Fruit fly (Drosophila melanogaster) whole organism, embryonic: ENCODE data around the gene HIPP1.

Experiments used
- CG15514 ChIP-seq: fragments of 200-800 bp; sonication (Bioruptor generic); optimal IDR thresholded peaks from 3 replicates; lab custom pipeline; 2017; ENCODE audit warnings: missing biosample characterization, missing genetic modification characterization, mild to moderate bottlenecking, moderate library complexity, missing genetic modification reagents
- CG2889 ChIP-seq: fragments of 200-800 bp; sonication (Bioruptor generic); IDR thresholded peaks from 3 replicates; pipeline ENCODE4 v1.3.6; 2022; ENCODE audit warnings: missing biosample characterization, missing genetic modification characterization
- Dad ChIP-seq: fragments of 200-800 bp; sonication (Bioruptor generic); optimal IDR thresholded peaks from 3 replicates; lab custom pipeline; 2016; ENCODE audit warnings: missing biosample characterization, missing genetic modification characterization
- Mrtf ChIP-seq: fragments of 200-800 bp; sonication (Bioruptor generic); IDR thresholded peaks from 3 replicates; pipeline ENCODE4 v1.3.6; 2022; ENCODE audit warnings: missing biosample characterization, missing genetic modification characterization
- bsh ChIP-seq, 2 experiments: fragments of 200-800 bp; sonication (Bioruptor generic); optimal IDR thresholded peaks; 2 replicates each; lab custom pipeline; 2017 to 2018; ENCODE audit warnings: mild to moderate bottlenecking in 2 of 2, missing biosample characterization in 2 of 2, missing genetic modification characterization in 2 of 2, moderate library complexity in 1 of 2
- en ChIP-seq: fragments of 200-800 bp; sonication (Bioruptor generic); optimal IDR thresholded peaks from 2 replicates; lab custom pipeline; 2016; ENCODE audit warnings: missing biosample characterization, missing genetic modification characterization
- inv ChIP-seq: fragments of 200-800 bp; sonication (Bioruptor generic); IDR thresholded peaks from 2 replicates; pipeline ENCODE4 v1.3.6; 2022; ENCODE audit warnings: missing biosample characterization, missing genetic modification characterization; ENCODE audit not compliant: partially characterized antibody
- nom ChIP-seq: fragments of 200-800 bp; sonication (Bioruptor generic); optimal IDR thresholded peaks from 2 replicates; lab custom pipeline; 2017; ENCODE audit warnings: missing biosample characterization, missing genetic modification characterization, mild to moderate bottlenecking, moderate library complexity, missing genetic modification reagents
- psq ChIP-seq: fragments of 200-800 bp; sonication (Bioruptor generic); optimal IDR thresholded peaks from 2 replicates; lab custom pipeline; 2017; ENCODE audit warnings: missing biosample characterization, missing genetic modification characterization
- sqz ChIP-seq: fragments of 200-800 bp; sonication (Bioruptor generic); optimal IDR thresholded peaks from 3 replicates; lab custom pipeline; 2018; ENCODE audit warnings: missing biosample characterization, mild to moderate bottlenecking, missing genetic modification characterization
- toy ChIP-seq: fragments of 200-800 bp; sonication (Bioruptor generic); IDR thresholded peaks from 2 replicates; pipeline ENCODE4 v1.3.6; 2022; ENCODE audit warnings: missing biosample characterization, missing genetic modification characterization

DNA sequence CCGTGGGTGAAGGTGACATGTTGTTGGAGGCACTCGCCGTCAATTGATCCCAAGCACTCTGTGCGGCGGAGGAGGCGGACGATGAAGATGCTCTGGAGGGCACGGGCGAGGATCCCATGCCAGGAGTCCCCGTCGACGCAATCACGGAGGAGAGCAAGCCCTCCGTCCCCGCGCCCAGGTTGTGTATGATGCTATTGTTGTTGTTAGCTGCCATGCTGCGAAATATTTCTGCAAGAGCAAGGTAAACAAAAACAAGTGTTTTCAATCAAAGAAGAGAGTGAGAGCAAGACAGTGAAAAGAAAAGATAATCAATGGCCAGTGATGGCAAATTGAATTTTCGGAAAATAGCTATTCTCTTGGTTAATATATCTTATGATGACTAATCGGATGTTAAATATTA is 25.1 kb upstream of the HIPP1 start:
- TF ChIP-seq CG15514 (GFP tag; lab: Kevin White, UChicago) = no peak
- TF ChIP-seq CG2889 (GFP tag; lab: Robert Waterston, UW) = no peak
- no peak for TF ChIP-seq nom (GFP tag; lab: Kevin White, UChicago)
- no peak for TF ChIP-seq psq
- TF ChIP-seq bsh (GFP tag; optimal IDR thresholded peaks at IDR 0.05; lab: Kevin White, UChicago) = no peak
- TF ChIP-seq inv (GFP tag; lab: Robert Waterston, UW) = no peak
- TF ChIP-seq Dad (GFP tag; lab: Kevin White, UChicago) = no peak
- TF ChIP-seq toy (GFP tag; lab: Robert Waterston, UW) = no peak
- TF ChIP-seq en (GFP tag; lab: Kevin White, UChicago) = no peak
- TF ChIP-seq sqz = no peak
- TF ChIP-seq Mrtf (GFP tag; lab: Robert Waterston, UW) = no peak
